Worm (Caenorhabditis elegans) whole organism, mixed stage, embryonic: ENCODE data around the gene mab-23.

ENCODE experiments used
- M03D4.4 ChIP-seq: sonication (generic microtip); optimal IDR thresholded peaks from 2 replicates; lab custom pipeline; 2017; ENCODE audit warnings: mild to moderate bottlenecking, missing genetic modification characterization, missing compliant biosample characterization
- elt-1 ChIP-seq: sonication (generic microtip); optimal IDR thresholded peaks from 2 replicates; lab custom pipeline; 2017; ENCODE audit warnings: missing genetic modification characterization, mild to moderate bottlenecking, missing compliant biosample characterization, antibody characterized with exemption, moderate library complexity, borderline replicate concordance; ENCODE audit not compliant: insufficient read depth
- lin-13 ChIP-seq: fragments of 150-350 bp; optimal IDR thresholded peaks from 2 replicates; lab custom pipeline; 2014; ENCODE audit warnings: missing biosample characterization, missing genetic modification characterization
- lsy-2 ChIP-seq: fragments of 150-350 bp; optimal IDR thresholded peaks from 2 replicates; lab custom pipeline; 2014; ENCODE audit warnings: missing biosample characterization, missing genetic modification characterization
- nhr-237 ChIP-seq: fragments of 150-350 bp; optimal IDR thresholded peaks from 2 replicates; lab custom pipeline; 2014; ENCODE audit warnings: missing biosample characterization, missing genetic modification characterization

ce11 chrV:10664271-10664670 is 31.4 kb downstream of the mab-23 start:
- TF ChIP-seq nhr-237 (tag; lab: Kevin White, UChicago) (no peak), lin-13 (no peak), elt-1 (tag; lab: Kevin White, UChicago) (no peak), lsy-2 (tag; lab: Kevin White, UChicago) (no peak), M03D4.4 (no peak)
